Worm (Caenorhabditis elegans) whole organism, early embryonic: ENCODE measurements around the gene hsp-17.
"Not testable (repeated sequence)": the region's sequence is repeated elsewhere in the genome, so short reads cannot be mapped to it uniquely, and the experiment has no call there.

Source experiments
- B0310.2 ChIP-seq: sonication (generic microtip); optimal IDR thresholded peaks from 2 replicates; lab custom pipeline; 2016; ENCODE audit warnings: mild to moderate bottlenecking, missing genetic modification characterization, missing compliant biosample characterization
- ama-1 ChIP-seq: fragments of 150-350 bp; optimal IDR thresholded peaks from 2 replicates; lab custom pipeline; 2014
- flt-1 ChIP-seq: fragments of 200-800 bp; sonication (Bioruptor generic); IDR thresholded peaks from 2 replicates; pipeline ENCODE4 v1.3.6; 2022; ENCODE audit warnings: missing genetic modification characterization, missing compliant biosample characterization
- tbx-37 ChIP-seq: fragments of 200-800 bp; sonication (Bioruptor generic); conservative IDR thresholded peaks from 2 replicates; pipeline ENCODE4 v1.3.6; 2022; ENCODE audit warnings: missing genetic modification reagents, missing genetic modification characterization, missing compliant biosample characterization

ce11 chrV:8431295-8431694 is 45.6 kb upstream of the hsp-17 start:
- TF ChIP-seq B0310.2 (tag; lab: Kevin White, UChicago); ama-1 (lab: Kevin White, UChicago): not testable (repeated sequence)
- peak; percentile 60 for TF ChIP-seq tbx-37
- peak; percentile 80 for TF ChIP-seq flt-1 (GFP tag; lab: Robert Waterston, UW)
